Fruit fly (Drosophila melanogaster): ENCODE measurements around the gene Ssk.

- TF ChIP-seq CG8478 (optimal IDR thresholded peaks at IDR 0.05) (no peak), CTCF (optimal IDR thresholded peaks at IDR 0.05) (no peak)
Measured at dm6 chr3L:20203587-20203986, 15.3 kb downstream of the Ssk start, which contains the start of gene CG7298.
